Fruit fly (Drosophila melanogaster) whole organism, prepupa: ENCODE data around the gene Ets96B.
A peak's percentile ranks its signal among the peaks of the same experiment; 100 is the strongest.

Experiments used
- Blimp-1 ChIP-seq: fragments of 200-800 bp; sonication (Bioruptor generic); optimal IDR thresholded peaks from 3 replicates; lab custom pipeline; 2017; ENCODE audit warnings: missing biosample characterization, missing genetic modification characterization, mild to moderate bottlenecking, moderate library complexity, missing genetic modification reagents
- CG11294 ChIP-seq: fragments of 200-800 bp; sonication (Bioruptor generic); IDR thresholded peaks from 2 replicates; pipeline ENCODE4 v1.3.6; 2022; ENCODE audit warnings: missing biosample characterization, missing genetic modification characterization
- CG11902 ChIP-seq: fragments of 200-800 bp; sonication (Bioruptor generic); optimal IDR thresholded peaks from 3 replicates; lab custom pipeline; 2016; ENCODE audit warnings: missing biosample characterization, missing genetic modification characterization
- CG15336 ChIP-seq: fragments of 200-800 bp; sonication (Bioruptor generic); IDR thresholded peaks from 2 replicates; pipeline ENCODE4 v1.3.6; 2022; ENCODE audit warnings: missing biosample characterization, missing genetic modification characterization
- CG16779 ChIP-seq: fragments of 200-800 bp; sonication (Bioruptor generic); optimal IDR thresholded peaks from 3 replicates; lab custom pipeline; 2017; ENCODE audit warnings: missing biosample characterization, mild to moderate bottlenecking, missing genetic modification characterization
- CG3032 ChIP-seq: fragments of 200-800 bp; optimal IDR thresholded peaks from 2 replicates; lab custom pipeline; 2019; ENCODE audit warnings: missing biosample characterization, mild to moderate bottlenecking, missing genetic modification characterization, moderate library complexity
- CG31627 ChIP-seq: fragments of 200-800 bp; sonication (Bioruptor generic); optimal IDR thresholded peaks from 3 replicates; lab custom pipeline; 2016; ENCODE audit warnings: missing biosample characterization, missing genetic modification characterization
- CG32006 ChIP-seq: fragments of 200-800 bp; sonication (Bioruptor generic); optimal IDR thresholded peaks from 3 replicates; lab custom pipeline; 2017; ENCODE audit warnings: missing biosample characterization, mild to moderate bottlenecking, missing genetic modification characterization
- CG34406 ChIP-seq: fragments of 200-800 bp; sonication (Bioruptor generic); optimal IDR thresholded peaks from 3 replicates; lab custom pipeline; 2016; ENCODE audit warnings: missing biosample characterization, missing genetic modification characterization
- CG4318 ChIP-seq: fragments of 200-800 bp; sonication (Bioruptor generic); optimal IDR thresholded peaks from 3 replicates; lab custom pipeline; 2017; ENCODE audit warnings: missing biosample characterization, mild to moderate bottlenecking, missing genetic modification characterization
- CG6276 ChIP-seq: fragments of 200-800 bp; sonication (Bioruptor generic); optimal IDR thresholded peaks from 2 replicates; lab custom pipeline; 2017; ENCODE audit warnings: missing biosample characterization, mild to moderate bottlenecking, missing genetic modification characterization
- CG6792 ChIP-seq: fragments of 200-800 bp; sonication (Bioruptor generic); optimal IDR thresholded peaks from 3 replicates; lab custom pipeline; 2016; ENCODE audit warnings: missing biosample characterization, missing genetic modification characterization
- CG6808 ChIP-seq: fragments of 200-800 bp; sonication (Bioruptor generic); optimal IDR thresholded peaks from 3 replicates; lab custom pipeline; 2017; ENCODE audit warnings: missing biosample characterization, missing genetic modification characterization, mild to moderate bottlenecking, moderate library complexity, missing genetic modification reagents
- CG6854 ChIP-seq: fragments of 200-800 bp; sonication (Bioruptor generic); optimal IDR thresholded peaks from 2 replicates; lab custom pipeline; 2017; ENCODE audit warnings: missing biosample characterization, mild to moderate bottlenecking, missing genetic modification characterization
- CG8632 ChIP-seq: fragments of 200-800 bp; sonication (Bioruptor generic); optimal IDR thresholded peaks from 3 replicates; lab custom pipeline; 2016; ENCODE audit warnings: missing biosample characterization, missing genetic modification characterization
- CG9139 ChIP-seq: fragments of 200-800 bp; sonication (Bioruptor generic); optimal IDR thresholded peaks from 3 replicates; lab custom pipeline; 2017; ENCODE audit warnings: missing biosample characterization, mild to moderate bottlenecking, missing genetic modification characterization
- Eip78C ChIP-seq: fragments of 200-800 bp; sonication (Bioruptor generic); peaks from one replicate; lab custom pipeline; 2016; ENCODE audit warnings: missing biosample characterization, missing genetic modification characterization
- Hr39 ChIP-seq: fragments of 200-800 bp; sonication (Bioruptor generic); optimal IDR thresholded peaks from 2 replicates; lab custom pipeline; 2016; ENCODE audit warnings: missing biosample characterization, missing genetic modification characterization
- Met ChIP-seq: fragments of 200-800 bp; sonication (Bioruptor generic); optimal IDR thresholded peaks from 3 replicates; lab custom pipeline; 2016; ENCODE audit warnings: missing biosample characterization, missing genetic modification characterization
- OdsH ChIP-seq: fragments of 200-800 bp; sonication (Bioruptor generic); optimal IDR thresholded peaks from 3 replicates; lab custom pipeline; 2016; ENCODE audit warnings: missing biosample characterization, missing genetic modification characterization
- Sox102F ChIP-seq: fragments of 200-800 bp; sonication (Bioruptor generic); optimal IDR thresholded peaks from 2 replicates; lab custom pipeline; 2016; ENCODE audit warnings: missing biosample characterization, mild to moderate bottlenecking, missing genetic modification characterization
- Sox14 ChIP-seq: fragments of 200-800 bp; sonication (Bioruptor generic); optimal IDR thresholded peaks from 3 replicates; lab custom pipeline; 2016; ENCODE audit warnings: missing biosample characterization, missing genetic modification characterization
- cyc ChIP-seq: fragments of 200-800 bp; sonication (Bioruptor generic); optimal IDR thresholded peaks from 3 replicates; lab custom pipeline; 2016; ENCODE audit warnings: missing biosample characterization, missing genetic modification characterization
- dac ChIP-seq: fragments of 200-800 bp; sonication (Bioruptor generic); optimal IDR thresholded peaks from 2 replicates; lab custom pipeline; 2017; ENCODE audit warnings: missing biosample characterization, mild to moderate bottlenecking, missing genetic modification characterization
- dsx ChIP-seq: fragments of 200-800 bp; optimal IDR thresholded peaks from 3 replicates; lab custom pipeline; 2019; ENCODE audit warnings: missing biosample characterization, mild to moderate bottlenecking, missing genetic modification characterization, moderate library complexity; ENCODE audit not compliant: poor library complexity, severe bottlenecking
- eg ChIP-seq: fragments of 200-800 bp; sonication (Bioruptor generic); IDR thresholded peaks from 3 replicates; pipeline ENCODE4 v1.3.6; 2022; ENCODE audit warnings: missing biosample characterization, missing genetic modification characterization
- esn ChIP-seq: fragments of 200-800 bp; sonication (Bioruptor generic); optimal IDR thresholded peaks from 2 replicates; lab custom pipeline; 2016; ENCODE audit warnings: missing biosample characterization, mild to moderate bottlenecking, missing genetic modification characterization, moderate library complexity
- fd59A ChIP-seq: fragments of 200-800 bp; sonication (Bioruptor generic); optimal IDR thresholded peaks from 2 replicates; lab custom pipeline; 2017; ENCODE audit warnings: missing biosample characterization, mild to moderate bottlenecking, missing genetic modification characterization, missing genetic modification reagents
- fkh ChIP-seq: fragments of 200-800 bp; sonication (Bioruptor generic); optimal IDR thresholded peaks from 3 replicates; lab custom pipeline; 2017; ENCODE audit warnings: missing biosample characterization, mild to moderate bottlenecking, missing genetic modification characterization, moderate library complexity
- spab ChIP-seq: fragments of 200-800 bp; sonication (Bioruptor generic); optimal IDR thresholded peaks from 2 replicates; lab custom pipeline; 2017; ENCODE audit warnings: missing biosample characterization, mild to moderate bottlenecking, missing genetic modification characterization, missing genetic modification reagents
- svp ChIP-seq: fragments of 200-800 bp; sonication (Bioruptor generic); peaks from one replicate; lab custom pipeline; 2016; ENCODE audit warnings: missing biosample characterization, missing genetic modification characterization
- vri ChIP-seq: fragments of 200-800 bp; sonication (Bioruptor generic); optimal IDR thresholded peaks from 3 replicates; lab custom pipeline; 2016; ENCODE audit warnings: missing biosample characterization, mild to moderate bottlenecking, missing genetic modification characterization

The Ets96B gene

dm6 chr3R:24813637-24814301, 25.9 kb downstream of the Ets96B start, which contains the start of the genes lili and CG34150 (continued):
- TF ChIP-seq CG31627 (GFP tag; lab: Kevin White, UChicago) = peak; percentile 83
- TF ChIP-seq CG6854 = peak; percentile 53
- peak; percentile 90 for TF ChIP-seq Eip78C (GFP tag; lab: Kevin White, UChicago)
- TF ChIP-seq dac (GFP tag; lab: Kevin White, UChicago) = no peak
- TF ChIP-seq Hr39 (GFP tag; lab: Kevin White, UChicago) = peak; percentile 70
- TF ChIP-seq fkh (GFP tag; lab: Kevin White, UChicago) = no peak
- no peak for TF ChIP-seq CG9139 (GFP tag; lab: Kevin White, UChicago)
- TF ChIP-seq svp = no peak
- TF ChIP-seq CG6792 (GFP tag; lab: Kevin White, UChicago) = peak; percentile 33
- TF ChIP-seq spab (GFP tag; lab: Kevin White, UChicago) = no peak
- no peak for TF ChIP-seq CG16779 (tag; lab: Kevin White, UChicago)
- no peak for TF ChIP-seq CG6276 (GFP tag; lab: Kevin White, UChicago)
- TF ChIP-seq Blimp-1 (GFP tag; lab: Kevin White, UChicago) = no peak
- TF ChIP-seq dsx (GFP tag; lab: Kevin White, UChicago) = peak; percentile 45
- TF ChIP-seq CG11294 (GFP tag; lab: Robert Waterston, UW) = no peak
- TF ChIP-seq CG34406 (GFP tag; lab: Kevin White, UChicago) = no peak
- TF ChIP-seq CG4318 = no peak
- TF ChIP-seq Met (GFP tag; lab: Kevin White, UChicago) = no peak
- TF ChIP-seq CG3032 (tag; lab: Kevin White, UChicago) = peak; percentile 64

dm6 chr3R:24816993-24817854, 29.4 kb downstream of the Ets96B start, which contains the start of the genes CG5808 and Saf-B:
TSS of gene CG5808 (minus strand) at chr3R:24817007.
TSS of gene Saf-B (plus strand) at chr3R:24817464.
- no peak for TF ChIP-seq Sox14 (GFP tag; lab: Kevin White, UChicago)
- TF ChIP-seq CG11902 = peak; percentile 20
- peak; percentile 46 for TF ChIP-seq cyc (GFP tag; lab: Kevin White, UChicago)
- no peak for TF ChIP-seq CG11294 (GFP tag; lab: Robert Waterston, UW)
- TF ChIP-seq Met (GFP tag; lab: Kevin White, UChicago) = no peak
- TF ChIP-seq CG16779 (tag; lab: Kevin White, UChicago) = no peak
- no peak for TF ChIP-seq Eip78C (GFP tag; lab: Kevin White, UChicago)
- TF ChIP-seq esn = peak; percentile 52
- TF ChIP-seq CG31627 (GFP tag; lab: Kevin White, UChicago) = peak; percentile 10
- TF ChIP-seq CG6792 (GFP tag; lab: Kevin White, UChicago) = no peak
- no peak for TF ChIP-seq dac (GFP tag; lab: Kevin White, UChicago)
- no peak for TF ChIP-seq OdsH (GFP tag; lab: Kevin White, UChicago)

dm6 chr3R:24823061-24823460, 35.2 kb downstream of the Ets96B start:
- no peak for TF ChIP-seq Sox102F (GFP tag; lab: Kevin White, UChicago)
- no peak for TF ChIP-seq CG11902
- TF ChIP-seq CG6808 (GFP tag; lab: Kevin White, UChicago) = no peak
- no peak for TF ChIP-seq CG3032 (tag; lab: Kevin White, UChicago)
- TF ChIP-seq CG4318 = no peak
- no peak for TF ChIP-seq CG6792 (GFP tag; lab: Kevin White, UChicago)
- TF ChIP-seq CG16779 (tag; lab: Kevin White, UChicago) = no peak
- no peak for TF ChIP-seq vri (GFP tag; lab: Kevin White, UChicago)
- no peak for TF ChIP-seq svp
- TF ChIP-seq CG34406 (GFP tag; lab: Kevin White, UChicago) = no peak
- no peak for TF ChIP-seq CG15336 (GFP tag; lab: Robert Waterston, UW)
- TF ChIP-seq CG32006 (GFP tag; lab: Kevin White, UChicago) = no peak
- no peak for TF ChIP-seq CG31627 (GFP tag; lab: Kevin White, UChicago)
- no peak for TF ChIP-seq eg (GFP tag; lab: Robert Waterston, UW)
- no peak for TF ChIP-seq fd59A (GFP tag; lab: Kevin White, UChicago)
- TF ChIP-seq CG9139 (GFP tag; lab: Kevin White, UChicago) = no peak
- TF ChIP-seq CG8632 (GFP tag; lab: Kevin White, UChicago) = no peak
- TF ChIP-seq, all 60 proteins: peak for 0
